Fruit fly (Drosophila melanogaster): ENCODE measurements around the gene rhea.

Gene rhea

DNA sequence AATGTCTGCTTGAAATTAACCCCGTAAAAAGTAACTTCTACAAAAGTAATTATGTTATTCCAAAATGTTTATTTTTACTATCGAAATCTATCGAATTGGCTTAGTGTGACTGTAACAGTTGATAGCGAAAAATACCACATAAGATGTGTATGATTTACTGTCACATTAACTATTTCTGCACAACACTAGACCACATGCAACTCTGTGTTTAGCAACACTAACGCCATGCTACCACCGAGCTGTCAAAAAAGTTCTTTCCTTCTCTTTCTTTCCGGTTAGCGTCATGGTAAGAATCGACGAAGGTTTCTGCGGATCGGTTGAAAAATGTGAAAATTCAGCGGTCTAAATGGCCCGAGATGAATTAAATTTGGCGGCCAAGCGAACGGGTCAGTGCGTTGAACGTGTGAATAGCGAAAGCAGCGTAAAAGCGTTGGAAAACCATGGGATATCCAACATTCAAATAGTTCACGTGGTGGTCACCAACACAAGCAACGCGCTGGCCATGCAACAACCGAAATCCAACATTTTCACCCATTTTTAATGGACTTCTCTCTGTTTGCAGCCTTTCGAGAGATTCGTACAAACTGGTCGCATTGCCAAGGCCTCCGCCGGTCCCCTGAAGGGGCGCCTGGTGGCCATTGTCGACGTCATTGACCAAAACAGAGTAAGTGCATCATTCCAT is 56.1 kb downstream of the rhea start, which contains the start of the genes Nelf-E and RpL14 (continued):
- TF ChIP-seq spab (GFP tag; optimal IDR thresholded peaks at IDR 0.05) (peak; percentile 64), CG16779 (tag; optimal IDR thresholded peaks at IDR 0.05) (peak; percentile 78), CG11294 (GFP tag; IDR thresholded peaks at IDR 0.05) (peak; percentile 46; the same call in 1 of the 2 replicates), CG6276 (GFP tag; optimal IDR thresholded peaks at IDR 0.05) (no peak), Lpt (GFP tag; optimal IDR thresholded peaks at IDR 0.05) (peak; percentile 26), svp (GFP tag) (peak; percentile 90), Ets21C (GFP tag; optimal IDR thresholded peaks at IDR 0.05) (peak; percentile 72), fkh (GFP tag; optimal IDR thresholded peaks at IDR 0.05) (peak; percentile 93), Sox15 (GFP tag; optimal IDR thresholded peaks at IDR 0.05) (peak; percentile 64), CG6808 (GFP tag; optimal IDR thresholded peaks at IDR 0.05) (peak; percentile 76), Ets96B (tag; optimal IDR thresholded peaks at IDR 0.05) (peak; percentile 61), Hr38 (GFP tag; optimal IDR thresholded peaks at IDR 0.05) (no peak), CG9139 (GFP tag; optimal IDR thresholded peaks at IDR 0.05) (peak; percentile 88), Eip93F (GFP tag; optimal IDR thresholded peaks at IDR 0.05) (no peak), CG34406 (GFP tag; optimal IDR thresholded peaks at IDR 0.05) (peak; percentile 88), acj6 (GFP tag; optimal IDR thresholded peaks at IDR 0.05) (peak; percentile 78), CG32006 (GFP tag; optimal IDR thresholded peaks at IDR 0.05) (peak; percentile 62), lz (GFP tag; optimal IDR thresholded peaks at IDR 0.05) (peak; percentile 93), dac (GFP tag; optimal IDR thresholded peaks at IDR 0.05) (peak; percentile 78)

DNA sequence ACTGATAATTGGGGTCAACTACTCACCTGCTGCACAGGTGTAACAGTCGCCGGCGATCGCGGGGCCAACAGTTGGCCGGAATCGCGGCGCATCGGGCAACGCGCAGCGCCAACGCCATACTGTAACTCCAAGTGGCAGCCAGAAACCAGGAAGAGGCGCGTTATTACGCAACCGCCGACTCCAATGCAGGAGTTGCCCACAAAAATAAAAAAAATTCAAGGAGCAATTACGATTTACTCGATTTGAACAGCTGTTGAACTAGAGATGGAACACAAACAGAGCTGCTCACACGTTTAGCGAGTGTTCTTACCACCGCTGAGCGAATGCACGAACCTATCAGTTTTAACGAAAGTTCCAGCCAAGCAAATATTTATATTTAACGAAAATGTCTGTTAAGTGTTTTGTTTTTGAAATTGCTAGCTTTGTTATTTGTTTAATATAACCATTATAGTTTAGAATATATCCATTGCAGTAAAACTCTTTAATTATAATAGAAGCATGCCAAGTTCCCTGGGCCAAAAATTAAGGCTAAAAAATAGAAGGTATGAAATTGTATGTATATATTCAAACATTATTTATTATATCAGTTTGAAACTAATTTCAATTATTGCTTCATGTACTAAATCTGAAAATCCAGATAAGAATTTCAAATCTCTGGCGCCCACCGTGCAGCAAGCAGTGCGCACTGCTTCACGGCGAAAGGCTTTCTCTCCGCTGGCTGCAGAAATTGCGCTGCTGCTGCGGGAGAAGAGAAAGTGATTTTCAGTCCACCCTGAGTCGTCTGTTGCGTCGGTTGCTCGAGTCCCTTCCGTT is 59.3 kb downstream of the rhea start, which contains the start of the genes CG5989 and CG6282:
TSS of gene CG5989 (minus strand) at position 270 of the 813 bp plus-strand sequence.
TSS of gene CG6282 (plus strand) at position 778 of the 813 bp plus-strand sequence.
- TF ChIP-seq CG6276 (GFP tag; optimal IDR thresholded peaks at IDR 0.05) (no peak), Lpt (GFP tag; optimal IDR thresholded peaks at IDR 0.05) (no peak), CG31627 (GFP tag; optimal IDR thresholded peaks at IDR 0.05) (no peak), Sox102F (GFP tag; optimal IDR thresholded peaks at IDR 0.05) (peak; percentile 6), CG6854 (GFP tag; optimal IDR thresholded peaks at IDR 0.05) (no peak), Eip78C (GFP tag) (peak; percentile 66), CG16779 (tag; optimal IDR thresholded peaks at IDR 0.05) (no peak), OdsH (GFP tag; optimal IDR thresholded peaks at IDR 0.05) (peak; percentile 7), ss (GFP tag; optimal IDR thresholded peaks at IDR 0.05) (no peak), salr (GFP tag; optimal IDR thresholded peaks at IDR 0.05) (no peak), CG6792 (GFP tag; optimal IDR thresholded peaks at IDR 0.05) (no peak), Blimp-1 (GFP tag; optimal IDR thresholded peaks at IDR 0.05) (peak; percentile 19), CG4318 (GFP tag; optimal IDR thresholded peaks at IDR 0.05) (no peak), CG9139 (GFP tag; optimal IDR thresholded peaks at IDR 0.05) (no peak), esn (GFP tag; optimal IDR thresholded peaks at IDR 0.05) (peak; percentile 45), CG34406 (GFP tag; optimal IDR thresholded peaks at IDR 0.05) (no peak), Ets21C (GFP tag; optimal IDR thresholded peaks at IDR 0.05) (no peak), CG8119 (GFP tag; IDR thresholded peaks at IDR 0.05) (peak; percentile 54), Sox15 (GFP tag; optimal IDR thresholded peaks at IDR 0.05) (no peak), CG10631 (GFP tag; optimal IDR thresholded peaks at IDR 0.05) (no peak), Sox14 (GFP tag; optimal IDR thresholded peaks at IDR 0.05) (no peak), Hr39 (GFP tag; optimal IDR thresholded peaks at IDR 0.05) (no peak), vri (GFP tag; optimal IDR thresholded peaks at IDR 0.05) (peak; percentile 48), Eip93F (GFP tag; optimal IDR thresholded peaks at IDR 0.05) (no peak), CG8632 (GFP tag; optimal IDR thresholded peaks at IDR 0.05) (no peak), CG3919 (GFP tag; optimal IDR thresholded peaks at IDR 0.05) (no peak), CG6163 (GFP tag; IDR thresholded peaks at IDR 0.05) (0 out of 3 replicates have a peak, but pooled peaks have one; percentile 22), Gug (GFP tag; IDR thresholded peaks at IDR 0.05) (0 out of 2 replicates have a peak, but pooled peaks have one; percentile 15), Hr4 (GFP tag; optimal IDR thresholded peaks at IDR 0.05) (peak; percentile 64), CG32006 (GFP tag; optimal IDR thresholded peaks at IDR 0.05) (peak; percentile 62), Ets96B (tag; optimal IDR thresholded peaks at IDR 0.05) (no peak), Hr38 (GFP tag; optimal IDR thresholded peaks at IDR 0.05) (no peak), Smox (GFP tag; optimal IDR thresholded peaks at IDR 0.05) (peak; percentile 7), Eip75B (GFP tag; optimal IDR thresholded peaks at IDR 0.05) (peak; percentile 41), fd59A (GFP tag; optimal IDR thresholded peaks at IDR 0.05) (no peak), fkh (GFP tag; optimal IDR thresholded peaks at IDR 0.05) (peak; percentile 72), CG8319 (GFP tag; optimal IDR thresholded peaks at IDR 0.05) (no peak), CG11762 (GFP tag; optimal IDR thresholded peaks at IDR 0.05; ENCODE audit: insufficient read depth) (no peak)
